Fruit fly (Drosophila melanogaster) whole organism, embryonic: Measurements from ENCODE around the gene Trm7-34.

Experiments
- Ada2b ChIP-seq: fragments of 200-800 bp; sonication (Bioruptor generic); IDR thresholded peaks from 2 replicates; pipeline ENCODE4 v1.3.6; 2022; ENCODE audit warnings: missing biosample characterization, missing genetic modification characterization
- Antp ChIP-seq: fragments of 200-800 bp; sonication (Bioruptor generic); optimal IDR thresholded peaks from 3 replicates; lab custom pipeline; 2016; ENCODE audit warnings: missing biosample characterization, missing genetic modification characterization
- B-H1 ChIP-seq: fragments of 200-800 bp; sonication (Bioruptor generic); IDR thresholded peaks from 3 replicates; pipeline ENCODE4 v1.3.6; 2022; ENCODE audit warnings: missing biosample characterization, missing genetic modification characterization
- Blimp-1 ChIP-seq: fragments of 200-800 bp; sonication (Bioruptor generic); optimal IDR thresholded peaks from 3 replicates; lab custom pipeline; 2018; ENCODE audit warnings: missing biosample characterization, missing genetic modification characterization, mild to moderate bottlenecking, moderate library complexity, missing genetic modification reagents
- CG10147 ChIP-seq: fragments of 200-800 bp; sonication (Bioruptor generic); optimal IDR thresholded peaks from 2 replicates; lab custom pipeline; 2019; ENCODE audit warnings: missing biosample characterization, mild to moderate bottlenecking, missing genetic modification characterization, moderate library complexity
- CG12391 ChIP-seq: fragments of 200-800 bp; sonication (Bioruptor generic); optimal IDR thresholded peaks from 3 replicates; lab custom pipeline; 2018; ENCODE audit warnings: missing biosample characterization, mild to moderate bottlenecking, missing genetic modification characterization, moderate library complexity
- CG12769 ChIP-seq: fragments of 200-800 bp; sonication (Bioruptor generic); optimal IDR thresholded peaks from 2 replicates; lab custom pipeline; 2019; ENCODE audit warnings: missing biosample characterization, mild to moderate bottlenecking, missing genetic modification characterization, moderate library complexity
- CG13624 ChIP-seq: fragments of 200-800 bp; sonication (Bioruptor generic); optimal IDR thresholded peaks from 2 replicates; lab custom pipeline; 2016; ENCODE audit warnings: missing biosample characterization, missing genetic modification characterization
- CG15073 ChIP-seq: fragments of 200-800 bp; sonication (Bioruptor generic); optimal IDR thresholded peaks from 2 replicates; lab custom pipeline; 2016; ENCODE audit warnings: missing biosample characterization, missing genetic modification characterization
- CG15269 ChIP-seq: fragments of 200-800 bp; sonication (Bioruptor generic); optimal IDR thresholded peaks from 2 replicates; lab custom pipeline; 2018; ENCODE audit warnings: missing biosample characterization, mild to moderate bottlenecking, missing genetic modification characterization, moderate library complexity
- CG16815 ChIP-seq: fragments of 200-800 bp; sonication (Bioruptor generic); optimal IDR thresholded peaks from 3 replicates; lab custom pipeline; 2017; ENCODE audit warnings: missing biosample characterization, mild to moderate bottlenecking, missing genetic modification characterization
- CG17568 ChIP-seq: fragments of 200-800 bp; sonication (Bioruptor generic); optimal IDR thresholded peaks from 2 replicates; lab custom pipeline; 2018; ENCODE audit warnings: missing biosample characterization, mild to moderate bottlenecking, missing genetic modification characterization, moderate library complexity
- CG18476 ChIP-seq: fragments of 200-800 bp; sonication (Bioruptor generic); optimal IDR thresholded peaks from 2 replicates; lab custom pipeline; 2016; ENCODE audit warnings: missing biosample characterization, mild to moderate bottlenecking, missing genetic modification characterization
- CG2202 ChIP-seq: fragments of 200-800 bp; sonication (Bioruptor generic); optimal IDR thresholded peaks from 2 replicates; lab custom pipeline; 2018; ENCODE audit warnings: missing biosample characterization, mild to moderate bottlenecking, missing genetic modification characterization
- CG2678 ChIP-seq: fragments of 200-800 bp; sonication (Bioruptor generic); optimal IDR thresholded peaks from 3 replicates; lab custom pipeline; 2019; ENCODE audit warnings: missing biosample characterization, mild to moderate bottlenecking, missing genetic modification characterization, moderate library complexity
- CG30403 ChIP-seq: fragments of 200-800 bp; sonication (Bioruptor generic); optimal IDR thresholded peaks from 3 replicates; lab custom pipeline; 2016; ENCODE audit warnings: missing biosample characterization, missing genetic modification characterization
- CG31441 ChIP-seq: fragments of 200-800 bp; sonication (Bioruptor generic); IDR thresholded peaks from 2 replicates; pipeline ENCODE4 v1.3.6; 2022; ENCODE audit warnings: missing biosample characterization, missing genetic modification characterization
- CG32767 ChIP-seq: fragments of 200-800 bp; sonication (Bioruptor generic); IDR thresholded peaks from 2 replicates; pipeline ENCODE4 v1.3.6; 2022; ENCODE audit warnings: missing biosample characterization, missing genetic modification characterization
- CG3995 ChIP-seq: fragments of 200-800 bp; sonication (Bioruptor generic); optimal IDR thresholded peaks from 3 replicates; lab custom pipeline; 2016; ENCODE audit warnings: missing biosample characterization, missing genetic modification characterization
- CG4707 ChIP-seq: fragments of 200-800 bp; sonication (Bioruptor generic); optimal IDR thresholded peaks from 2 replicates; lab custom pipeline; 2018; ENCODE audit warnings: missing biosample characterization, mild to moderate bottlenecking, missing genetic modification characterization, moderate library complexity
- CG6683 ChIP-seq: fragments of 200-800 bp; sonication (Bioruptor generic); optimal IDR thresholded peaks from 2 replicates; lab custom pipeline; 2017; ENCODE audit warnings: missing biosample characterization, mild to moderate bottlenecking, missing genetic modification characterization, missing genetic modification reagents
- CG7745 ChIP-seq: fragments of 200-800 bp; sonication (Bioruptor generic); optimal IDR thresholded peaks from 2 replicates; lab custom pipeline; 2018; ENCODE audit warnings: missing biosample characterization, mild to moderate bottlenecking, missing genetic modification characterization, moderate library complexity
- CG8281 ChIP-seq: fragments of 200-800 bp; sonication (Bioruptor generic); optimal IDR thresholded peaks from 2 replicates; lab custom pipeline; 2018; ENCODE audit warnings: missing biosample characterization, mild to moderate bottlenecking, missing genetic modification characterization, moderate library complexity
- CG8388 ChIP-seq: fragments of 200-800 bp; sonication (Bioruptor generic); optimal IDR thresholded peaks from 2 replicates; lab custom pipeline; 2019; ENCODE audit warnings: missing biosample characterization, mild to moderate bottlenecking, missing genetic modification characterization, moderate library complexity
- CTCF ChIP-seq: fragments of 200-800 bp; sonication (Bioruptor generic); optimal IDR thresholded peaks from 2 replicates; lab custom pipeline; 2017; ENCODE audit warnings: missing biosample characterization, mild to moderate bottlenecking, missing genetic modification characterization, moderate library complexity
- Gug ChIP-seq: fragments of 200-800 bp; sonication (Bioruptor generic); IDR thresholded peaks from 4 replicates; pipeline ENCODE4 v1.3.6; 2022; ENCODE audit warnings: missing biosample characterization, missing genetic modification characterization
- H15 ChIP-seq: fragments of 200-800 bp; sonication (Bioruptor generic); IDR thresholded peaks from 3 replicates; pipeline ENCODE4 v1.3.6; 2022; ENCODE audit warnings: missing biosample characterization, missing genetic modification characterization
- Jarid2 ChIP-seq: fragments of 200-800 bp; sonication (Bioruptor generic); optimal IDR thresholded peaks from 3 replicates; lab custom pipeline; 2017; ENCODE audit warnings: mild to moderate bottlenecking, missing biosample characterization, missing genetic modification reagents, missing genetic modification characterization
- Max ChIP-seq: fragments of 200-800 bp; sonication (Bioruptor generic); optimal IDR thresholded peaks from 2 replicates; lab custom pipeline; 2016; ENCODE audit warnings: missing biosample characterization, mild to moderate bottlenecking, missing genetic modification characterization
- Trl ChIP-seq, 3 experiments: fragments of >200 bp in 2 of 3; fragments of 200-800 bp in 1 of 3; sonication (Bioruptor generic) in 1 of 3; optimal IDR thresholded peaks; 2 replicates in 1 of 3; 3 replicates in 2 of 3; lab custom pipeline; 2016 to 2017; ENCODE audit warnings: missing biosample characterization in 1 of 3, missing genetic modification characterization in 1 of 3
- bowl ChIP-seq: fragments of 200-800 bp; sonication (Bioruptor generic); IDR thresholded peaks from 2 replicates; pipeline ENCODE4 v1.3.6; 2022; ENCODE audit warnings: missing biosample characterization, missing genetic modification characterization
- bsh ChIP-seq, 2 experiments: fragments of 200-800 bp; sonication (Bioruptor generic); optimal IDR thresholded peaks; 2 replicates each; lab custom pipeline; 2017 to 2018; ENCODE audit warnings: mild to moderate bottlenecking in 2 of 2, missing biosample characterization in 2 of 2, missing genetic modification characterization in 2 of 2, moderate library complexity in 1 of 2
- chif ChIP-seq, 2 experiments: fragments of 200-800 bp; sonication (Bioruptor generic); optimal IDR thresholded peaks; 3 replicates each; lab custom pipeline; 2016; ENCODE audit warnings: missing biosample characterization in 2 of 2, missing genetic modification characterization in 2 of 2
- chinmo ChIP-seq: fragments of 200-800 bp; sonication (Bioruptor generic); IDR thresholded peaks from 4 replicates; pipeline ENCODE4 v1.3.6; 2022; ENCODE audit warnings: missing biosample characterization, missing genetic modification characterization; ENCODE audit not compliant: partially characterized antibody
- dpn ChIP-seq, 2 experiments: fragments of 200-800 bp; sonication (Bioruptor generic); optimal IDR thresholded peaks; 3 replicates each; lab custom pipeline; 2016; ENCODE audit warnings: missing biosample characterization in 2 of 2, missing genetic modification characterization in 2 of 2
- pros ChIP-seq: fragments of 200-800 bp; sonication (Bioruptor generic); optimal IDR thresholded peaks from 3 replicates; lab custom pipeline; 2019; ENCODE audit warnings: missing biosample characterization, mild to moderate bottlenecking, missing genetic modification characterization, moderate library complexity
- row ChIP-seq: fragments of 200-800 bp; sonication (Bioruptor generic); IDR thresholded peaks from 3 replicates; pipeline ENCODE4 v1.3.6; 2022; ENCODE audit warnings: missing biosample characterization, missing genetic modification characterization
- scrt ChIP-seq: fragments of 200-800 bp; sonication (Bioruptor generic); optimal IDR thresholded peaks from 2 replicates; lab custom pipeline; 2018; ENCODE audit warnings: missing biosample characterization, mild to moderate bottlenecking, missing genetic modification characterization, moderate library complexity
- sd ChIP-seq: fragments of 200-800 bp; sonication (Bioruptor generic); optimal IDR thresholded peaks from 3 replicates; lab custom pipeline; 2018; ENCODE audit warnings: missing biosample characterization, mild to moderate bottlenecking, missing genetic modification characterization, moderate library complexity
- sob ChIP-seq: fragments of 200-800 bp; sonication (Bioruptor generic); IDR thresholded peaks from 2 replicates; pipeline ENCODE4 v1.3.6; 2022; ENCODE audit warnings: missing biosample characterization, missing genetic modification characterization
- z ChIP-seq: fragments of 200-800 bp; sonication (Bioruptor generic); IDR thresholded peaks from 3 replicates; pipeline ENCODE4 v1.3.6; 2022; ENCODE audit warnings: missing biosample characterization, missing genetic modification characterization
- zf30C ChIP-seq: fragments of 200-800 bp; sonication (Bioruptor generic); optimal IDR thresholded peaks from 3 replicates; lab custom pipeline; 2018; ENCODE audit warnings: missing biosample characterization, mild to moderate bottlenecking, missing genetic modification characterization

Gene Trm7-34

DNA sequence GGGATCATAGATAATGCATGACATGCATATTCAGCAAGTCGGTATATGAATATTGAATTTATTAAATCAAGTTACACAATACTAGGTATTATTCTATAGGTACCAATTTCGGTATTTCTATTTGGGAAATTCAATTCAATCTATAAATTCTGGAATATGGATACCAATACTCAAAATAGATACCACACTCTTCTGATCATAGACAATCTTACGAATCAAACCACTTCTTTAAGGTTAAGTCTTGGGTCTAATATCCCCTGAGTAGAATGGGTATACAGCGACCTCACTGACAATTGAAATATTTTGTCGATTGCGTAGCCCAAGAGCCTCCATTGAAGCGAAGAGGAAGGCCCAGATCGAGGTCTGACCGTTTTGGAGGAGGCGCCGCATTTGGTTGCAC lies 40.9 kb downstream of the Trm7-34 start (continued):
- peak in 1 of 2 experiments; percentile 29 for TF ChIP-seq dpn (GFP tag; optimal IDR thresholded peaks at IDR 0.05; lab: Kevin White, UChicago)
- TF ChIP-seq chif (GFP tag; optimal IDR thresholded peaks at IDR 0.05; lab: Kevin White, UChicago), result peak in 1 of 2 experiments; percentile 5
- TF ChIP-seq Max (GFP tag; lab: Kevin White, UChicago), result no peak
- TF ChIP-seq CG3995 (GFP tag; lab: Kevin White, UChicago), result no peak
- no peak for TF ChIP-seq CG2202 (tag; lab: Kevin White, UChicago)
- TF ChIP-seq CG15073 (GFP tag; lab: Kevin White, UChicago), result no peak
- TF ChIP-seq CG12391 (tag; lab: Kevin White, UChicago), result peak; percentile 11
- TF ChIP-seq bsh (GFP tag; optimal IDR thresholded peaks at IDR 0.05; lab: Kevin White, UChicago), result peak in 1 of 2 experiments; percentile 29
- TF ChIP-seq Trl (optimal IDR thresholded peaks at IDR 0.05; lab: Kevin White, UChicago), result no peak
- no peak for TF ChIP-seq Trl (GFP tag; optimal IDR thresholded peaks at IDR 0.05; lab: Kevin White, UChicago)
- TF ChIP-seq CG15269 (tag; lab: Kevin White, UChicago), result peak; percentile 5
- TF ChIP-seq sd (tag; lab: Kevin White, UChicago), result peak; percentile 16
- TF ChIP-seq CG30403 (GFP tag; lab: Kevin White, UChicago), result peak; percentile 5
- TF ChIP-seq CG18476 (GFP tag; lab: Kevin White, UChicago), result no peak
- no peak for TF ChIP-seq pros (GFP tag; lab: Kevin White, UChicago)
- no peak for TF ChIP-seq Ada2b
- TF ChIP-seq CG6683, result no peak
- TF ChIP-seq CG8388, result peak; percentile 0
- TF ChIP-seq row (GFP tag; lab: Robert Waterston, UW), result peak; percentile 41; the same call in 2 of the 3 replicates

DNA sequence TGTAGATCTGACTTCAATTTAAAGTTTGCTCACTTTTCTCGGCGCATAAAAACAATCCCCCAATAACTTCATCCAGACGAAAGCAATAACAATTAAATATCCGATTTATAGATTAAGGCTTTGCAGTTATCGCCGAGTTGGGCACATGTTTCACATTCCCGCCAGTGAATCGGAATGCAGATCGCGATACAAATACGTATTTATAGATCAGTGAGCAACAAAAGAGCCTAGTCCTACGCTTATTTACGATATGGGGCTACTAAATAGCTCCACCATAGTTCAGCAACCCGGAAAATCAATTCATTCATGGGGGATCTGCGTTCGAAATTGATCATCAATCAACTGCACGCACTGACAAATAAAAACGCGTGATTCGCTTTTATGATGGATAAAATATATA lies 41.6 kb downstream of the Trm7-34 start:
- TF ChIP-seq CG30403 (GFP tag; lab: Kevin White, UChicago), result no peak
- no peak for TF ChIP-seq bowl (GFP tag; lab: Robert Waterston, UW)
- peak; percentile 76 for TF ChIP-seq sd (tag; lab: Kevin White, UChicago)
- TF ChIP-seq CG31441 (GFP tag; lab: Robert Waterston, UW), result no peak
- TF ChIP-seq bsh (GFP tag; optimal IDR thresholded peaks at IDR 0.05; lab: Kevin White, UChicago), result no peak
- TF ChIP-seq Gug, result no peak
- no peak for TF ChIP-seq CTCF (GFP tag; lab: Kevin White, UChicago)

- TF ChIP-seq zf30C (GFP tag; lab: Kevin White, UChicago) (no peak), CG12769 (peak; percentile 45), Antp (no peak), sob (no peak), CG13624 (GFP tag; lab: Kevin White, UChicago) (no peak), Jarid2 (GFP tag; lab: Kevin White, UChicago) (no peak), CG4707 (GFP tag; lab: Kevin White, UChicago) (no peak), CG2678 (tag; lab: Kevin White, UChicago) (no peak), z (no peak), CG10147 (GFP tag; lab: Kevin White, UChicago) (no peak), CG32767 (no peak), CG8281 (tag; lab: Kevin White, UChicago) (no peak), CG7745 (tag; lab: Kevin White, UChicago) (no peak), B-H1 (GFP tag; lab: Robert Waterston, UW) (no peak), H15 (GFP tag; lab: Robert Waterston, UW) (no peak), scrt (no peak), chinmo (GFP tag; lab: Robert Waterston, UW) (0 out of 4 replicates have a peak, but pooled peaks have one; percentile 36), CG17568 (no peak), Blimp-1 (GFP tag; lab: Kevin White, UChicago) (peak; percentile 60), CG16815 (GFP tag; lab: Kevin White, UChicago) (no peak)
Measured at dm6 chr3R:21091500-21091899, 42.2 kb downstream of the Trm7-34 start.
